Fruit fly (Drosophila melanogaster) whole organism, embryonic: Measurements from ENCODE around the gene CG14131.

Experiments used
- Antp ChIP-seq: fragments of 200-800 bp; sonication (Bioruptor generic); optimal IDR thresholded peaks from 3 replicates; lab custom pipeline; 2016; ENCODE audit warnings: missing biosample characterization, missing genetic modification characterization
- B-H2 ChIP-seq: fragments of 200-800 bp; sonication (Bioruptor generic); optimal IDR thresholded peaks from 2 replicates; lab custom pipeline; 2018; ENCODE audit warnings: missing biosample characterization, mild to moderate bottlenecking, missing genetic modification characterization
- Bgb ChIP-seq: fragments of 200-800 bp; sonication (Bioruptor generic); IDR thresholded peaks from 2 replicates; pipeline ENCODE4 v1.3.6; 2022; ENCODE audit warnings: missing biosample characterization, missing genetic modification characterization; ENCODE audit not compliant: partially characterized antibody
- Blimp-1 ChIP-seq: fragments of 200-800 bp; sonication (Bioruptor generic); optimal IDR thresholded peaks from 3 replicates; lab custom pipeline; 2018; ENCODE audit warnings: missing biosample characterization, missing genetic modification characterization, mild to moderate bottlenecking, moderate library complexity, missing genetic modification reagents
- Bteb2 ChIP-seq: fragments of 200-800 bp; sonication (Bioruptor generic); optimal IDR thresholded peaks from 2 replicates; lab custom pipeline; 2016; ENCODE audit warnings: missing biosample characterization, missing genetic modification characterization
- CG10267 ChIP-seq: fragments of 200-800 bp; sonication (Bioruptor generic); optimal IDR thresholded peaks from 2 replicates; lab custom pipeline; 2018; ENCODE audit warnings: missing biosample characterization, mild to moderate bottlenecking, missing genetic modification characterization, moderate library complexity
- CG12104 ChIP-seq: fragments of 200-800 bp; sonication (Bioruptor generic); optimal IDR thresholded peaks from 3 replicates; lab custom pipeline; 2016; ENCODE audit warnings: missing biosample characterization, missing genetic modification characterization
- CG12155 ChIP-seq: fragments of 200-800 bp; sonication (Bioruptor generic); optimal IDR thresholded peaks from 3 replicates; lab custom pipeline; 2016; ENCODE audit warnings: missing biosample characterization, missing genetic modification characterization
- CG1233 ChIP-seq: fragments of 200-800 bp; sonication (Bioruptor generic); optimal IDR thresholded peaks from 4 replicates; lab custom pipeline; 2018; ENCODE audit warnings: missing biosample characterization, mild to moderate bottlenecking, missing genetic modification characterization
- CG12744 ChIP-seq: fragments of 200-800 bp; sonication (Bioruptor generic); optimal IDR thresholded peaks from 2 replicates; lab custom pipeline; 2016; ENCODE audit warnings: missing biosample characterization, missing genetic modification characterization
- CG12942 ChIP-seq: fragments of 200-800 bp; sonication (Bioruptor generic); optimal IDR thresholded peaks from 3 replicates; lab custom pipeline; 2016; ENCODE audit warnings: missing biosample characterization, missing genetic modification characterization
- CG13287 ChIP-seq: fragments of 200-800 bp; sonication (Bioruptor generic); IDR thresholded peaks from 2 replicates; pipeline ENCODE4 v1.3.6; 2022; ENCODE audit warnings: missing biosample characterization, missing genetic modification characterization; ENCODE audit not compliant: partially characterized antibody
- CG13296 ChIP-seq: fragments of 200-800 bp; sonication (Bioruptor generic); optimal IDR thresholded peaks from 3 replicates; lab custom pipeline; 2018; ENCODE audit warnings: missing biosample characterization, mild to moderate bottlenecking, missing genetic modification characterization
- CG13624 ChIP-seq: fragments of 200-800 bp; sonication (Bioruptor generic); optimal IDR thresholded peaks from 2 replicates; lab custom pipeline; 2016; ENCODE audit warnings: missing biosample characterization, missing genetic modification characterization
- CG15269 ChIP-seq: fragments of 200-800 bp; sonication (Bioruptor generic); optimal IDR thresholded peaks from 2 replicates; lab custom pipeline; 2018; ENCODE audit warnings: missing biosample characterization, mild to moderate bottlenecking, missing genetic modification characterization, moderate library complexity
- CG17359 ChIP-seq: fragments of 200-800 bp; sonication (Bioruptor generic); optimal IDR thresholded peaks from 3 replicates; lab custom pipeline; 2018; ENCODE audit warnings: missing biosample characterization, mild to moderate bottlenecking, missing genetic modification characterization, moderate library complexity
- CG17568 ChIP-seq: fragments of 200-800 bp; sonication (Bioruptor generic); optimal IDR thresholded peaks from 2 replicates; lab custom pipeline; 2018; ENCODE audit warnings: missing biosample characterization, mild to moderate bottlenecking, missing genetic modification characterization, moderate library complexity
- CG1832 ChIP-seq: fragments of 200-800 bp; sonication (Bioruptor generic); optimal IDR thresholded peaks from 2 replicates; lab custom pipeline; 2017; ENCODE audit warnings: missing biosample characterization, mild to moderate bottlenecking, missing genetic modification characterization, inconsistent platforms
- CG4404 ChIP-seq: fragments of 200-800 bp; sonication (Bioruptor generic); IDR thresholded peaks from 2 replicates; pipeline ENCODE4 v1.3.6; 2022; ENCODE audit warnings: missing biosample characterization, missing genetic modification characterization
- CG4707 ChIP-seq: fragments of 200-800 bp; sonication (Bioruptor generic); optimal IDR thresholded peaks from 2 replicates; lab custom pipeline; 2018; ENCODE audit warnings: missing biosample characterization, mild to moderate bottlenecking, missing genetic modification characterization, moderate library complexity
- CG6689 ChIP-seq: fragments of 200-800 bp; sonication (Bioruptor generic); IDR thresholded peaks from 2 replicates; pipeline ENCODE4 v1.3.6; 2022; ENCODE audit warnings: missing biosample characterization, missing genetic modification characterization
- CG6765 ChIP-seq: fragments of 200-800 bp; sonication (Bioruptor generic); optimal IDR thresholded peaks from 3 replicates; lab custom pipeline; 2017; ENCODE audit warnings: missing biosample characterization, mild to moderate bottlenecking, missing genetic modification characterization
- CG7839 ChIP-seq: fragments of 200-800 bp; sonication (Bioruptor generic); optimal IDR thresholded peaks from 3 replicates; lab custom pipeline; 2018; ENCODE audit warnings: missing biosample characterization, mild to moderate bottlenecking, missing genetic modification characterization, moderate library complexity
- CG7963 ChIP-seq: fragments of 200-800 bp; sonication (Bioruptor generic); IDR thresholded peaks from 3 replicates; pipeline ENCODE4 v1.3.6; 2022; ENCODE audit warnings: missing biosample characterization, missing genetic modification characterization; ENCODE audit not compliant: partially characterized antibody
- CG8290 ChIP-seq, 3 experiments: fragments of 200-800 bp; sonication (Bioruptor generic); optimal IDR thresholded peaks; 2 replicates each; lab custom pipeline; 2016 to 2019; ENCODE audit warnings: missing biosample characterization in 3 of 3, missing genetic modification characterization in 3 of 3, mild to moderate bottlenecking in 2 of 3, moderate library complexity in 1 of 3
- CG8359 ChIP-seq: fragments of 200-800 bp; sonication (Bioruptor generic); optimal IDR thresholded peaks from 2 replicates; lab custom pipeline; 2017; ENCODE audit warnings: missing biosample characterization, mild to moderate bottlenecking, missing genetic modification characterization, borderline replicate concordance
- CG8388 ChIP-seq: fragments of 200-800 bp; sonication (Bioruptor generic); optimal IDR thresholded peaks from 2 replicates; lab custom pipeline; 2019; ENCODE audit warnings: missing biosample characterization, mild to moderate bottlenecking, missing genetic modification characterization, moderate library complexity
- CG8478 ChIP-seq: fragments of >200 bp; optimal IDR thresholded peaks from 2 replicates; lab custom pipeline; 2018
- CG9727 ChIP-seq: fragments of 200-800 bp; sonication (Bioruptor generic); optimal IDR thresholded peaks from 3 replicates; lab custom pipeline; 2017; ENCODE audit warnings: missing biosample characterization, mild to moderate bottlenecking, missing genetic modification characterization
- Hand ChIP-seq: fragments of 200-800 bp; sonication (Bioruptor generic); optimal IDR thresholded peaks from 2 replicates; lab custom pipeline; 2017; ENCODE audit warnings: mild to moderate bottlenecking, missing biosample characterization, missing genetic modification reagents, missing genetic modification characterization
- MBD-R2 ChIP-seq: fragments of 200-800 bp; sonication (Bioruptor generic); IDR thresholded peaks from 2 replicates; pipeline ENCODE4 v1.3.6; 2022; ENCODE audit warnings: missing biosample characterization, missing genetic modification characterization
- Med ChIP-seq: fragments of 200-800 bp; sonication (Bioruptor generic); peaks from one replicate; lab custom pipeline; 2016; ENCODE audit warnings: missing biosample characterization, missing genetic modification characterization, mild to moderate bottlenecking, inconsistent platforms, moderate library complexity
- Meics ChIP-seq: fragments of 200-800 bp; sonication (Bioruptor generic); optimal IDR thresholded peaks from 2 replicates; lab custom pipeline; 2017; ENCODE audit warnings: missing biosample characterization, mild to moderate bottlenecking, missing genetic modification characterization
- Neu2 ChIP-seq: fragments of 200-800 bp; sonication (Bioruptor generic); optimal IDR thresholded peaks from 3 replicates; lab custom pipeline; 2016; ENCODE audit warnings: missing biosample characterization, missing genetic modification characterization, borderline replicate concordance
- Opbp ChIP-seq: fragments of 200-800 bp; sonication (Bioruptor generic); IDR thresholded peaks from 3 replicates; pipeline ENCODE4 v1.3.6; 2022; ENCODE audit warnings: missing biosample characterization, missing genetic modification characterization; ENCODE audit not compliant: partially characterized antibody
- Optix ChIP-seq: fragments of 200-800 bp; sonication (Bioruptor generic); IDR thresholded peaks from 3 replicates; pipeline ENCODE4 v1.3.6; 2022; ENCODE audit warnings: missing biosample characterization, missing genetic modification characterization
- chinmo ChIP-seq: fragments of 200-800 bp; sonication (Bioruptor generic); IDR thresholded peaks from 4 replicates; pipeline ENCODE4 v1.3.6; 2022; ENCODE audit warnings: missing biosample characterization, missing genetic modification characterization; ENCODE audit not compliant: partially characterized antibody
- dpn ChIP-seq, 2 experiments: fragments of 200-800 bp; sonication (Bioruptor generic); optimal IDR thresholded peaks; 3 replicates each; lab custom pipeline; 2016; ENCODE audit warnings: missing biosample characterization in 2 of 2, missing genetic modification characterization in 2 of 2
- exex ChIP-seq: fragments of 200-800 bp; sonication (Bioruptor generic); optimal IDR thresholded peaks from 4 replicates; lab custom pipeline; 2018; ENCODE audit warnings: missing biosample characterization, mild to moderate bottlenecking, missing genetic modification characterization, moderate library complexity
- fru ChIP-seq: fragments of >200 bp; optimal IDR thresholded peaks from 2 replicates; lab custom pipeline; 2017
- ftz-f1 ChIP-seq: fragments of 200-800 bp; sonication (Bioruptor generic); optimal IDR thresholded peaks from 2 replicates; lab custom pipeline; 2016; ENCODE audit warnings: missing biosample characterization, missing genetic modification characterization
- inv ChIP-seq: fragments of 200-800 bp; sonication (Bioruptor generic); IDR thresholded peaks from 2 replicates; pipeline ENCODE4 v1.3.6; 2022; ENCODE audit warnings: missing biosample characterization, missing genetic modification characterization; ENCODE audit not compliant: partially characterized antibody
- onecut ChIP-seq: fragments of 200-800 bp; sonication (Bioruptor generic); IDR thresholded peaks from 2 replicates; pipeline ENCODE4 v1.3.6; 2022; ENCODE audit warnings: missing biosample characterization, missing genetic modification characterization
- peb ChIP-seq: fragments of 200-800 bp; sonication (Bioruptor generic); IDR thresholded peaks from 2 replicates; pipeline ENCODE4 v1.3.6; 2022; ENCODE audit warnings: missing biosample characterization, missing genetic modification characterization
- pum ChIP-seq: fragments of 200-800 bp; sonication (Bioruptor generic); optimal IDR thresholded peaks from 2 replicates; lab custom pipeline; 2016; ENCODE audit warnings: missing biosample characterization, missing genetic modification characterization
- pzg ChIP-seq: fragments of 200-800 bp; sonication (Bioruptor generic); optimal IDR thresholded peaks from 3 replicates; lab custom pipeline; 2018; ENCODE audit warnings: missing biosample characterization, mild to moderate bottlenecking, missing genetic modification characterization, moderate library complexity
- seq ChIP-seq: fragments of 200-800 bp; sonication (Bioruptor generic); IDR thresholded peaks from 2 replicates; pipeline ENCODE4 v1.3.6; 2022; ENCODE audit warnings: missing biosample characterization, missing genetic modification characterization
- sna ChIP-seq: fragments of 200-800 bp; sonication (Bioruptor generic); IDR thresholded peaks from 2 replicates; pipeline ENCODE4 v1.3.6; 2022; ENCODE audit warnings: missing biosample characterization, missing genetic modification characterization; ENCODE audit not compliant: partially characterized antibody
- tgo ChIP-seq: fragments of 200-800 bp; sonication (Bioruptor generic); IDR thresholded peaks from 3 replicates; pipeline ENCODE4 v1.3.6; 2022; ENCODE audit warnings: missing biosample characterization, missing genetic modification characterization

CG14131 gene

DNA sequence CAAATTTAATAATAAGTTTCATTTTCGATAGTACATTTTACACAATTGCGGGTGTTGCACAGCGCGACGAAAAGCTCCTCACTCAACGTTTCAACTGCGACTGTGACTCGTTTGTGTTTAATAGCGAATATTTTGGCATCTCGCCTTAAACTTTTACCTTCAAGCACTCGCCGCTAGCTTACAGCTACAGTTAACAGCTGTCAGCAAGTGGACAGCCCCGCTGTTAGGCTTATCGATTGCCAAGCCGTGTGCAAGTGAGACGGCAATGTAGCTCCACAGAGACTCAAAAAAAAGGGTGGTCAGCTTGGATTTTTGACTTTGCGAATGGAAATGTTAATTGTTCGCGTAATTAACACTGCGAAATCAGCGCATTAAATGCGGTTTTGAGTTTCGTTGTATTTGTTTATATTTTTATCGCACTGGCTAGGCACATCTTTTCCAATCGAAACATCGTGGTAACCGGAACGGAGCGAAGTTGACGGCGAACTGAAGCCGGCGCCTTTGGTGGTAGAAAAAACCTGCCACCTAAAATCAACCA, 11.1 kb upstream of the CG14131 start, which contains the start of gene loaf (continued):
- TF ChIP-seq CG12942 (no peak), MBD-R2 (0 out of 2 replicates have a peak, but pooled peaks have one; percentile 20), Antp (GFP tag; lab: Kevin White, UChicago) (no peak), CG1233 (GFP tag; lab: Kevin White, UChicago) (no peak), inv (no peak), CG6689 (0 out of 2 replicates have a peak, but pooled peaks have one; percentile 8), dpn (GFP tag; optimal IDR thresholded peaks at IDR 0.05; lab: Kevin White, UChicago) (no peak), CG8478 (lab: Kevin White, UChicago) (no peak), pum (GFP tag; lab: Kevin White, UChicago) (no peak), fru (lab: Kevin White, UChicago) (peak; percentile 3), CG7963 (GFP tag; lab: Robert Waterston, UW) (no peak), CG17359 (tag; lab: Kevin White, UChicago) (no peak), CG12155 (GFP tag; lab: Kevin White, UChicago) (peak; percentile 97), CG4404 (GFP tag; lab: Robert Waterston, UW) (no peak), CG9727 (GFP tag; lab: Kevin White, UChicago) (no peak), chinmo (0 out of 4 replicates have a peak, but pooled peaks have one; percentile 54), ftz-f1 (GFP tag; lab: Kevin White, UChicago) (peak; percentile 0), Meics (GFP tag; lab: Kevin White, UChicago) (no peak), Opbp (0 out of 3 replicates have a peak, but pooled peaks have one; percentile 28), CG12104 (GFP tag; lab: Kevin White, UChicago) (no peak), CG13624 (no peak), Med (peak; percentile 68), Bgb (GFP tag; lab: Robert Waterston, UW) (peak; percentile 31; the same call in 1 of the 2 replicates), CG8290 (GFP tag; optimal IDR thresholded peaks at IDR 0.05; lab: Kevin White, UChicago) (no peak), CG8290 (tag; optimal IDR thresholded peaks at IDR 0.05; lab: Kevin White, UChicago) (peak in 1 of 2 experiments; percentile 18), CG8359 (no peak), CG6765 (no peak), CG13287 (peak; percentile 49; the same call in 1 of the 2 replicates), pzg (GFP tag; lab: Kevin White, UChicago) (peak; percentile 26), onecut (GFP tag; lab: Robert Waterston, UW) (peak; percentile 95), CG4707 (GFP tag; lab: Kevin White, UChicago) (no peak), CG12744 (GFP tag; lab: Kevin White, UChicago) (no peak), peb (GFP tag; lab: Robert Waterston, UW) (no peak), CG8388 (GFP tag; lab: Kevin White, UChicago) (no peak), CG15269 (tag; lab: Kevin White, UChicago) (no peak), CG10267 (tag; lab: Kevin White, UChicago) (no peak), Bteb2 (GFP tag; lab: Kevin White, UChicago) (no peak), CG7839 (no peak), CG1832 (GFP tag; lab: Kevin White, UChicago) (peak; percentile 52), tgo (GFP tag; lab: Robert Waterston, UW) (no peak), CG13296 (GFP tag; lab: Kevin White, UChicago) (no peak), Hand (GFP tag; lab: Kevin White, UChicago) (no peak), Neu2 (GFP tag; lab: Kevin White, UChicago) (no peak), Blimp-1 (no peak), CG17568 (no peak), Optix (GFP tag; lab: Robert Waterston, UW) (no peak), sna (peak; percentile 29; the same call in 1 of the 2 replicates), seq (GFP tag; lab: Robert Waterston, UW) (peak; percentile 83), exex (tag; lab: Kevin White, UChicago) (no peak), B-H2 (GFP tag; lab: Kevin White, UChicago) (no peak)
